Worm (Caenorhabditis elegans) whole organism, L1 larva: ENCODE measurements around the gene T09E8.4.

ENCODE experiments used
- C04F5.9 ChIP-seq: sonication (generic microtip); optimal IDR thresholded peaks from 2 replicates; lab custom pipeline; 2016; ENCODE audit warnings: missing genetic modification characterization, missing compliant biosample characterization
- C34B4.2 ChIP-seq: sonication (generic microtip); optimal IDR thresholded peaks from 2 replicates; lab custom pipeline; 2017; ENCODE audit warnings: mild to moderate bottlenecking, missing genetic modification characterization, missing compliant biosample characterization
- aha-1 ChIP-seq: fragments of 150-350 bp; optimal IDR thresholded peaks from 2 replicates; lab custom pipeline; 2014; ENCODE audit warnings: missing biosample characterization, missing genetic modification characterization
- alr-1 ChIP-seq: fragments of 200-800 bp; sonication (Bioruptor generic); optimal IDR thresholded peaks from 2 replicates; lab custom pipeline; 2018; ENCODE audit warnings: borderline replicate concordance, mild to moderate bottlenecking, missing genetic modification characterization, missing compliant biosample characterization
- blmp-1 ChIP-seq: fragments of 150-350 bp; optimal IDR thresholded peaks from 2 replicates; lab custom pipeline; 2014; ENCODE audit warnings: missing biosample characterization, missing genetic modification characterization
- ceh-63 ChIP-seq: fragments of 200-800 bp; sonication (Bioruptor generic); optimal IDR thresholded peaks from 2 replicates; lab custom pipeline; 2018; ENCODE audit warnings: mild to moderate bottlenecking, missing genetic modification characterization, missing compliant biosample characterization
- ceh-8 ChIP-seq: fragments of 200-800 bp; sonication (Bioruptor generic); optimal IDR thresholded peaks from 2 replicates; lab custom pipeline; 2018; ENCODE audit warnings: mild to moderate bottlenecking, missing genetic modification characterization, moderate library complexity, missing compliant biosample characterization
- ceh-82 ChIP-seq, 3 experiments: fragments of 150-350 bp in 1 of 3; sonication (generic microtip) in 2 of 3; optimal IDR thresholded peaks; 2 replicates each; lab custom pipeline; 2014 to 2017; ENCODE audit warnings: missing biosample characterization in 3 of 3, missing genetic modification characterization in 3 of 3
- ceh-90 ChIP-seq: sonication (generic microtip); optimal IDR thresholded peaks from 2 replicates; lab custom pipeline; 2016; ENCODE audit warnings: missing genetic modification characterization, missing compliant biosample characterization
- ces-1 ChIP-seq: fragments of 150-350 bp; optimal IDR thresholded peaks from 2 replicates; lab custom pipeline; 2014; ENCODE audit warnings: missing biosample characterization, missing genetic modification reagents, missing genetic modification characterization
- dpl-1 ChIP-seq, 3 experiments: fragments of 150-350 bp in 2 of 3; sonication (generic microtip) in 1 of 3; optimal IDR thresholded peaks; 2 replicates each; lab custom pipeline; 2014 to 2017; ENCODE audit warnings: missing biosample characterization in 3 of 3, missing genetic modification characterization in 3 of 3, missing genetic modification reagents in 3 of 3
- dsc-1 ChIP-seq: sonication (generic microtip); optimal IDR thresholded peaks from 2 replicates; lab custom pipeline; 2016; ENCODE audit warnings: mild to moderate bottlenecking, missing genetic modification characterization, missing compliant biosample characterization
- efl-1 ChIP-seq, 4 experiments: fragments of 150-350 bp; optimal IDR thresholded peaks in 3 of 4; peaks in 1 of 4; 1 replicate in 1 of 4; 2 replicates in 3 of 4; lab custom pipeline; 2014; ENCODE audit warnings: missing biosample characterization in 2 of 4, missing genetic modification characterization in 2 of 4, missing genetic modification reagents in 2 of 4
- efl-3 ChIP-seq: fragments of 200-800 bp; sonication (Bioruptor generic); optimal IDR thresholded peaks from 2 replicates; lab custom pipeline; 2018; ENCODE audit warnings: mild to moderate bottlenecking, missing genetic modification characterization, missing compliant biosample characterization
- elt-2 ChIP-seq: sonication (generic microtip); optimal IDR thresholded peaks from 2 replicates; lab custom pipeline; 2016; ENCODE audit warnings: missing genetic modification characterization, mild to moderate bottlenecking, inconsistent platforms, missing compliant biosample characterization, missing genetic modification reagents
- ets-5 ChIP-seq: fragments of 200-800 bp; sonication (Bioruptor generic); IDR thresholded peaks from 2 replicates; pipeline ENCODE4 v1.3.6; 2022; ENCODE audit warnings: missing genetic modification characterization, missing compliant biosample characterization
- fkh-10 ChIP-seq: sonication (generic microtip); optimal IDR thresholded peaks from 2 replicates; lab custom pipeline; 2017; ENCODE audit warnings: missing biosample characterization, missing genetic modification reagents, missing genetic modification characterization
- fkh-4 ChIP-seq: sonication (generic microtip); optimal IDR thresholded peaks from 2 replicates; lab custom pipeline; 2016; ENCODE audit warnings: missing compliant biosample characterization, missing genetic modification characterization, borderline replicate concordance
- hlh-4 ChIP-seq: sonication (generic microtip); optimal IDR thresholded peaks from 2 replicates; lab custom pipeline; 2016; ENCODE audit warnings: mild to moderate bottlenecking, missing genetic modification characterization, missing compliant biosample characterization
- isw-1 ChIP-seq: fragments of 200-800 bp; sonication (Bioruptor generic); IDR thresholded peaks from 2 replicates; pipeline ENCODE4 v1.3.6; 2022; ENCODE audit warnings: missing genetic modification characterization, missing compliant biosample characterization
- jun-1 ChIP-seq: fragments of 150-350 bp; optimal IDR thresholded peaks from 2 replicates; lab custom pipeline; 2014; ENCODE audit warnings: missing biosample characterization, missing genetic modification reagents, missing genetic modification characterization
- lin-13 ChIP-seq: fragments of 150-350 bp; optimal IDR thresholded peaks from 2 replicates; lab custom pipeline; 2014; ENCODE audit warnings: missing biosample characterization, missing genetic modification reagents, missing genetic modification characterization
- lin-15B ChIP-seq: fragments of 150-350 bp; sonication (generic microtip); optimal IDR thresholded peaks from 3 replicates; lab custom pipeline; 2014; ENCODE audit warnings: missing biosample characterization, missing genetic modification characterization
- lin-35 ChIP-seq, 2 experiments: fragments of 150-350 bp; optimal IDR thresholded peaks; 2 replicates each; lab custom pipeline; 2014; ENCODE audit warnings: missing biosample characterization in 2 of 2, missing genetic modification characterization in 2 of 2, missing genetic modification reagents in 2 of 2
- lin-39 ChIP-seq: fragments of 150-350 bp; optimal IDR thresholded peaks from 2 replicates; lab custom pipeline; 2014; ENCODE audit warnings: missing biosample characterization, missing genetic modification reagents, missing genetic modification characterization
- mab-9 ChIP-seq: fragments of 200-800 bp; sonication (Bioruptor generic); IDR thresholded peaks from 2 replicates; pipeline ENCODE4 v1.3.6; 2022; ENCODE audit warnings: missing genetic modification reagents, missing genetic modification characterization, missing compliant biosample characterization
- nhr-12 ChIP-seq: sonication (generic microtip); optimal IDR thresholded peaks from 2 replicates; lab custom pipeline; 2017; ENCODE audit warnings: missing biosample characterization, missing genetic modification characterization
- nhr-20 ChIP-seq: sonication (generic microtip); optimal IDR thresholded peaks from 2 replicates; lab custom pipeline; 2016; ENCODE audit warnings: mild to moderate bottlenecking, missing genetic modification characterization, missing compliant biosample characterization
- nhr-28 ChIP-seq: fragments of 150-350 bp; optimal IDR thresholded peaks from 2 replicates; lab custom pipeline; 2014; ENCODE audit warnings: missing biosample characterization, missing genetic modification characterization
- nhr-47 ChIP-seq: sonication (generic microtip); optimal IDR thresholded peaks from 2 replicates; lab custom pipeline; 2016; ENCODE audit warnings: mild to moderate bottlenecking, missing genetic modification characterization, moderate library complexity, missing compliant biosample characterization
- nhr-76 ChIP-seq: sonication (generic microtip); optimal IDR thresholded peaks from 2 replicates; lab custom pipeline; 2017; ENCODE audit warnings: missing biosample characterization, missing genetic modification characterization
- nhr-77 ChIP-seq: fragments of 150-350 bp; optimal IDR thresholded peaks from 2 replicates; lab custom pipeline; 2014; ENCODE audit warnings: missing biosample characterization, missing genetic modification characterization
- pag-3 ChIP-seq: sonication (generic microtip); optimal IDR thresholded peaks from 2 replicates; lab custom pipeline; 2017; ENCODE audit warnings: missing genetic modification characterization, mild to moderate bottlenecking, missing compliant biosample characterization, antibody characterized with exemption, borderline replicate concordance; ENCODE audit not compliant: insufficient read depth
- pax-3 ChIP-seq: fragments of 200-800 bp; sonication (Bioruptor generic); optimal IDR thresholded peaks from 2 replicates; lab custom pipeline; 2018; ENCODE audit warnings: mild to moderate bottlenecking, missing genetic modification characterization, moderate library complexity, missing compliant biosample characterization
- rnt-1 ChIP-seq: sonication (generic microtip); optimal IDR thresholded peaks from 2 replicates; lab custom pipeline; 2016; ENCODE audit warnings: mild to moderate bottlenecking, missing genetic modification characterization, moderate library complexity, missing compliant biosample characterization
- skn-1 ChIP-seq: fragments of 150-350 bp; optimal IDR thresholded peaks from 2 replicates; lab custom pipeline; 2014; ENCODE audit warnings: missing biosample characterization, missing genetic modification characterization
- snpc-4 ChIP-seq: fragments of 150-350 bp; optimal IDR thresholded peaks from 2 replicates; lab custom pipeline; 2014; ENCODE audit warnings: missing biosample characterization, missing genetic modification characterization
- snu-23 ChIP-seq: sonication (generic microtip); optimal IDR thresholded peaks from 2 replicates; lab custom pipeline; 2016; ENCODE audit warnings: missing genetic modification characterization, missing compliant biosample characterization
- sptf-1 ChIP-seq: fragments of 150-350 bp; optimal IDR thresholded peaks from 2 replicates; lab custom pipeline; 2014; ENCODE audit warnings: missing biosample characterization, missing genetic modification characterization
- tlp-1 ChIP-seq: fragments of 150-350 bp; optimal IDR thresholded peaks from 2 replicates; lab custom pipeline; 2014; ENCODE audit warnings: missing biosample characterization, missing genetic modification characterization
- unc-130 ChIP-seq: fragments of 150-350 bp; optimal IDR thresholded peaks from 2 replicates; lab custom pipeline; 2017; ENCODE audit warnings: missing biosample characterization, missing genetic modification characterization, inconsistent platforms
- unc-30 ChIP-seq: sonication (generic microtip); optimal IDR thresholded peaks from 2 replicates; lab custom pipeline; 2017; ENCODE audit warnings: missing biosample characterization, missing genetic modification characterization
- unc-62 ChIP-seq: fragments of 150-350 bp; optimal IDR thresholded peaks from 2 replicates; lab custom pipeline; 2014; ENCODE audit warnings: missing biosample characterization, missing genetic modification reagents, missing genetic modification characterization
- zag-1 ChIP-seq: fragments of 150-350 bp; optimal IDR thresholded peaks from 2 replicates; lab custom pipeline; 2014; ENCODE audit warnings: missing biosample characterization, missing genetic modification characterization
- zip-4 ChIP-seq: fragments of 200-800 bp; sonication (Bioruptor generic); optimal IDR thresholded peaks from 2 replicates; lab custom pipeline; 2018; ENCODE audit warnings: mild to moderate bottlenecking, missing genetic modification characterization, moderate library complexity, missing compliant biosample characterization
- ztf-11 ChIP-seq, 2 experiments: sonication (generic microtip); optimal IDR thresholded peaks; 2 replicates each; lab custom pipeline; 2016 to 2017; ENCODE audit warnings: missing genetic modification characterization in 2 of 2, missing biosample characterization in 1 of 2, missing compliant biosample characterization in 1 of 2

The T09E8.4 gene

DNA sequence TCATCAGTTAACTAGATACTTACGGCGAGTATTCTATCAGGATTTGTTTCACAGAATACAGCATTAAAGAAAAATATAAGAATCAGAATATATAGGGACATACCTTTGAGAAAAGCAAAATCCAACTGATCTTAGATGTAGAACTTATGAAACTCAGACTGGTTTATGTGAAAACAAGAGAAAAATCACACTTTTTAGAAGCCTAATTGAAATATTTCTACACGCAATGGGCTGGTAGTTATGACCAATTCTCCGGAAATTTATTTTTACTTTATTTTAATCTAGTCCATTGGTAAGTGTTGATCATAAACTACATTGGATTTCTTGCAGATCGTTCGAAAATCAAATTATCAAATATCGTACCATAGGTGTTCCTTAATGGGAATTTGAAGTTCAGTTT, at the start of gene T09E8.4:
Gene T09E8.4 (minus strand): TSS at position 101 of the 400 bp plus-strand sequence.
- no peak for TF ChIP-seq lin-13 (GFP tag; lab: Kevin White, UChicago)
- TF ChIP-seq lin-39 = no peak
- no peak for TF ChIP-seq ztf-11 (tag; optimal IDR thresholded peaks at IDR 0.05; lab: Kevin White, UChicago)
- no peak for TF ChIP-seq aha-1 (tag; lab: Kevin White, UChicago)
- TF ChIP-seq nhr-12 (tag; lab: Kevin White, UChicago) = no peak
- no peak for TF ChIP-seq C34B4.2 (tag; lab: Kevin White, UChicago)
- TF ChIP-seq ceh-8 (GFP tag; lab: Kevin White, UChicago) = no peak
- no peak for TF ChIP-seq ets-5 (GFP tag; lab: Robert Waterston, UW)
- TF ChIP-seq jun-1 (tag; lab: Kevin White, UChicago) = no peak
- TF ChIP-seq nhr-28 (tag; lab: Kevin White, UChicago) = no peak
- no peak for TF ChIP-seq zag-1 (tag; lab: Kevin White, UChicago)
- no peak for TF ChIP-seq nhr-47 (tag; lab: Kevin White, UChicago)
- TF ChIP-seq blmp-1 (tag; lab: Kevin White, UChicago) = no peak
- TF ChIP-seq isw-1 (GFP tag; lab: Robert Waterston, UW) = no peak
- no peak for TF ChIP-seq snu-23 (GFP tag; lab: Kevin White, UChicago)

DNA sequence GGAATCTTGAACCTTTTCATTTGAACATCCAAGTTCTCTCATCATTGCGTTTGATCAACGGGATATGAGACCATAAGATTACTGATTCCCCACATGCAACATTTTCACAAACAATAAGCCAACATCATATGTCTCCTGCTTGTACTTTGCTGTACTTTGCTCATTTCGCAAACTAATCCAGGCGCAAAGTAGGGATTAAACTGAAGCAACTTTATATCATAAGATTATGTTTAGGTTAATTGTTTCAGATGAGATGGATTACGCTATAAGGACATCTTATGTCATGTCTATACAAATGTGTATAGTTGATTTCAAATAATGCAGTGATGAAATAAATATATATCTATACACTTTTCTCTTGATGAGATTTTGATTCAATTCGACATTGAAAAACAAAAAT, 45.5 kb upstream of the T09E8.4 start:
- TF ChIP-seq nhr-20 (tag; lab: Kevin White, UChicago) = no peak
- peak; percentile 82 for TF ChIP-seq pax-3 (tag; lab: Kevin White, UChicago)
- TF ChIP-seq efl-1 (optimal IDR thresholded peaks at IDR 0.05; lab: Kevin White, UChicago) = no peak
- TF ChIP-seq efl-1 (GFP tag; optimal IDR thresholded peaks at IDR 0.05 in 1 of 2; lab: Kevin White, UChicago) = peak in 1 of 2 experiments; percentile 20
- TF ChIP-seq ceh-82 (tag; optimal IDR thresholded peaks at IDR 0.05; lab: Kevin White, UChicago) = no peak
- TF ChIP-seq dsc-1 (tag; lab: Kevin White, UChicago) = peak; percentile 74

DNA sequence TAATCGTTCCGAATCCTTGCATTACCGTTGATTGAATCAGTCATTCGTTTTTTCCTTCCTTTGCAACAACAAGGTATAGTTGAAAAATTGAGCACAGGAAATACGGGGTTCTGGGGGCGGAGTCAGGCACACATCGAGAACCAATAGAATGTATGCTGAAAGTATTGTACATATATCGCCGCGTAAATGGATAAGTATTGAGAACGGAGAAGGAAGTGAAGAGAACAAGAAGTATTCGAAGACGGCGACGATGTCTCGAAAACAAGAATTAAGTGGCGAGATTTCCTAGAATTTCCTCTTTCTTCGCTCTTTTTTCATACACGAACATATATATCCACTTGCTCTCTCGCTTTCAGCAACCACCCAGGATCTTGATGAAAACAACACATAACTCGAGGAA, 37.0 kb upstream of the T09E8.4 start:
- no peak for TF ChIP-seq lin-15B (tag; lab: Kevin White, UChicago)
- TF ChIP-seq C04F5.9 (tag; lab: Kevin White, UChicago) = no peak
- no peak for TF ChIP-seq dpl-1 (GFP tag; optimal IDR thresholded peaks at IDR 0.05; lab: Kevin White, UChicago)
- TF ChIP-seq elt-2 (tag; lab: Kevin White, UChicago) = no peak
- no peak for TF ChIP-seq mab-9 (GFP tag; lab: Robert Waterston, UW)
- no peak for TF ChIP-seq efl-1 (optimal IDR thresholded peaks at IDR 0.05; lab: Kevin White, UChicago)
- no peak for TF ChIP-seq efl-1 (GFP tag; optimal IDR thresholded peaks at IDR 0.05 in 1 of 2; lab: Kevin White, UChicago)
- TF ChIP-seq unc-62 (GFP tag; lab: Kevin White, UChicago) = no peak
- no peak for TF ChIP-seq alr-1 (tag; lab: Kevin White, UChicago)
- TF ChIP-seq fkh-10 (GFP tag; lab: Kevin White, UChicago) = no peak
- TF ChIP-seq ces-1 (GFP tag; lab: Kevin White, UChicago) = no peak
- no peak for TF ChIP-seq hlh-4 (tag; lab: Kevin White, UChicago)
- TF ChIP-seq skn-1 (tag; lab: Kevin White, UChicago) = no peak
- TF ChIP-seq pag-3 (tag; lab: Kevin White, UChicago) = no peak
- no peak for TF ChIP-seq lin-35 (GFP tag; optimal IDR thresholded peaks at IDR 0.05; lab: Kevin White, UChicago)
- no peak for TF ChIP-seq nhr-76 (tag; lab: Kevin White, UChicago)
- no peak for TF ChIP-seq unc-130
- TF ChIP-seq, all 84 proteins: peak for 0

DNA sequence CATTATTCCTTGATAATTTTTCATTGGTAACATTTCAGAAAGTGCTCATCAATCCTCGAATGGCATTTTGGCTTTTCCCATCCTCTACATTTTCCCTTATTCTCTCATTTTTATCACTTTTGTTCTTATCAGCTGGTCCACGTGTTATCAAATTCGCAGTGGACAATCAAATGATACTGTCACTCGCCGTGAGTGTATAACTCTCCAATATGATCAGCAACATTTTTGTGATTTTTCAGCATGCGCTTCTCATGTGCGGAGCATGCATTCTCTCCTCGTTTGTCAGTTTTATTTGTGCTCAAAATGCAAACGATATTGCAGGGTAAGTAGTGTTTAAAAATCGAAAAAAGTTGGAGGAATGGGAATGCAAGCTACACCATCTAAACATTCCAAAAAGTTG, 28.5 kb upstream of the T09E8.4 start:
- TF ChIP-seq fkh-4 (no peak), snpc-4 (tag; lab: Kevin White, UChicago) (no peak), zip-4 (no peak), nhr-77 (no peak), ceh-90 (tag; lab: Kevin White, UChicago) (no peak), ceh-63 (GFP tag; lab: Kevin White, UChicago) (no peak), jun-1 (tag; lab: Kevin White, UChicago) (peak; percentile 56), ztf-11 (tag; optimal IDR thresholded peaks at IDR 0.05; lab: Kevin White, UChicago) (no peak), efl-3 (GFP tag; lab: Kevin White, UChicago) (no peak), tlp-1 (tag; lab: Kevin White, UChicago) (no peak), rnt-1 (tag; lab: Kevin White, UChicago) (no peak), sptf-1 (tag; lab: Kevin White, UChicago) (no peak), fkh-10 (GFP tag; lab: Kevin White, UChicago) (no peak), nhr-12 (tag; lab: Kevin White, UChicago) (no peak), ets-5 (GFP tag; lab: Robert Waterston, UW) (no peak), hlh-4 (tag; lab: Kevin White, UChicago) (no peak), alr-1 (tag; lab: Kevin White, UChicago) (no peak), unc-30 (no peak)
